Fruit fly (Drosophila melanogaster) whole organism, embryonic: ENCODE data around the gene Pdxk.

Experiments used
- CG7928 ChIP-seq: fragments of 200-800 bp; sonication (Bioruptor generic); optimal IDR thresholded peaks from 2 replicates; lab custom pipeline; 2017; ENCODE audit warnings: missing biosample characterization, mild to moderate bottlenecking, missing genetic modification characterization
- CrebB ChIP-seq: fragments of 200-800 bp; sonication (Bioruptor generic); optimal IDR thresholded peaks from 3 replicates; lab custom pipeline; 2018; ENCODE audit warnings: missing biosample characterization, mild to moderate bottlenecking, missing genetic modification characterization
- Dek ChIP-seq: fragments of 200-800 bp; sonication (Bioruptor generic); optimal IDR thresholded peaks from 3 replicates; lab custom pipeline; 2019; ENCODE audit warnings: missing biosample characterization, mild to moderate bottlenecking, missing genetic modification characterization, moderate library complexity
- Hr51 ChIP-seq, 2 experiments: fragments of 200-800 bp; sonication (Bioruptor generic); optimal IDR thresholded peaks; 2 replicates in 1 of 2; 3 replicates in 1 of 2; lab custom pipeline; 2016 to 2018; ENCODE audit warnings: missing biosample characterization in 2 of 2, missing genetic modification characterization in 2 of 2, mild to moderate bottlenecking in 1 of 2, moderate library complexity in 1 of 2
- Six4 ChIP-seq: fragments of 200-800 bp; sonication (Bioruptor generic); optimal IDR thresholded peaks from 2 replicates; lab custom pipeline; 2016; ENCODE audit warnings: missing biosample characterization, missing genetic modification characterization
- ab ChIP-seq: fragments of 200-800 bp; sonication (Bioruptor generic); optimal IDR thresholded peaks from 2 replicates; lab custom pipeline; 2016; ENCODE audit warnings: missing biosample characterization, missing genetic modification characterization
- cas ChIP-seq: fragments of 200-800 bp; sonication (Bioruptor generic); IDR thresholded peaks from 2 replicates; pipeline ENCODE4 v1.3.6; 2022; ENCODE audit warnings: missing biosample characterization, missing genetic modification characterization
- dmrt99B ChIP-seq: fragments of 200-800 bp; sonication (Bioruptor generic); optimal IDR thresholded peaks from 2 replicates; lab custom pipeline; 2018; ENCODE audit warnings: missing biosample characterization, mild to moderate bottlenecking, missing genetic modification characterization, moderate library complexity
- eyg ChIP-seq: fragments of 200-800 bp; sonication (Bioruptor generic); optimal IDR thresholded peaks from 3 replicates; lab custom pipeline; 2016; ENCODE audit warnings: missing biosample characterization, missing genetic modification characterization
- rib ChIP-seq: fragments of 200-800 bp; sonication (Bioruptor generic); IDR thresholded peaks from 2 replicates; pipeline ENCODE4 v1.3.6; 2022; ENCODE audit warnings: missing biosample characterization, missing genetic modification characterization
- vfl ChIP-seq: fragments of 200-800 bp; sonication (Bioruptor generic); optimal IDR thresholded peaks from 2 replicates; lab custom pipeline; 2016; ENCODE audit warnings: missing biosample characterization, missing genetic modification characterization
- vnd ChIP-seq: fragments of 200-800 bp; sonication (Bioruptor generic); IDR thresholded peaks from 3 replicates; pipeline ENCODE4 v1.3.6; 2022; ENCODE audit warnings: missing biosample characterization, missing genetic modification characterization; ENCODE audit not compliant: partially characterized antibody

DNA sequence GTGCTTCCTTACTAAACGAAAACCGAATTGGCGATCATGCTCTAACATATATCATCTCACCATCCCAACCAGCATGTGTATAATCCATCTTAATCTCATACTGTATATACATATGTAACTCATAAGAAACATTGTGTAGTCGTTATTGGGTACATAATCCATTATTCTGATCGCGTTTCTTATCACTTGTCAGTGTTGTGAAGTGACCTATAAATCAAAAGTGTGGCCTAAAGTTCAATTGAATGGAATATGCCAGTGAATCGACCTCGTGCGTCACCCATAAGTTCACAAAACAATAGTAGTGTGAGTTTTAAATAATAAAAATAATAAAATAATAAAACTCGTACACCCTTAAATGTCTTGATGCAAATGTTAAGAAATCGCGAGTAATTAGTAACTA is 15.0 kb upstream of the Pdxk start:
- TF ChIP-seq Six4 (GFP tag; lab: Kevin White, UChicago) (no peak), cas (no peak), CrebB (no peak), vnd (no peak), Dek (no peak), dmrt99B (tag; lab: Kevin White, UChicago) (no peak), vfl (GFP tag; lab: Kevin White, UChicago) (no peak), eyg (GFP tag; lab: Kevin White, UChicago) (no peak), Hr51 (GFP tag; optimal IDR thresholded peaks at IDR 0.05; lab: Kevin White, UChicago) (no peak), ab (GFP tag; lab: Kevin White, UChicago) (no peak), CG7928 (GFP tag; lab: Kevin White, UChicago) (no peak), rib (GFP tag; lab: Robert Waterston, UW) (no peak)
